Worm (Caenorhabditis elegans): ENCODE results near the gene sre-7.
"Not testable (repeated sequence)": the region's sequence is repeated elsewhere in the genome, so short reads cannot be mapped to it uniquely, and the experiment has no call there.

Gene sre-7

ce11 chrV:14243904-14244303, at the start of gene sre-7:
Gene sre-7 (plus strand): TSS chrV:14244204.
- TF ChIP-seq unc-62 (GFP tag; optimal IDR thresholded peaks at IDR 0.05) = no peak

- no peak for TF ChIP-seq unc-62 (GFP tag; optimal IDR thresholded peaks at IDR 0.05)
Measured at ce11 chrV:14194514-14194913, 49.5 kb upstream of the sre-7 start.

ce11 chrV:14197651-14198050, 46.4 kb upstream of the sre-7 start:
- TF ChIP-seq unc-62 (GFP tag; optimal IDR thresholded peaks at IDR 0.05) = no peak

ce11 chrV:14200086-14200485, 43.9 kb upstream of the sre-7 start:
- TF ChIP-seq unc-62 (GFP tag; optimal IDR thresholded peaks at IDR 0.05) = no peak

- TF ChIP-seq unc-62 (GFP tag; optimal IDR thresholded peaks at IDR 0.05) = not testable (repeated sequence)
Measured at ce11 chrV:14205214-14205613, 38.8 kb upstream of the sre-7 start, which contains the start of gene T16A9.3. Gene T16A9.3 (plus strand): TSS chrV:14205514.

ce11 chrV:14210743-14211142, 33.3 kb upstream of the sre-7 start, which contains the start of gene str-230:
Gene str-230 (minus strand): TSS chrV:14210843.
- TF ChIP-seq unc-62 (GFP tag; optimal IDR thresholded peaks at IDR 0.05) = no peak

ce11 chrV:14212813-14213212, 31.2 kb upstream of the sre-7 start:
- no peak for TF ChIP-seq unc-62 (GFP tag; optimal IDR thresholded peaks at IDR 0.05)

- no peak for TF ChIP-seq unc-62 (GFP tag; optimal IDR thresholded peaks at IDR 0.05)
Measured at ce11 chrV:14215106-14215505, 28.9 kb upstream of the sre-7 start, which contains the start of gene T16A9.5. Gene T16A9.5 (minus strand): TSS chrV:14215206.

ce11 chrV:14223141-14223540, 20.9 kb upstream of the sre-7 start:
- no peak for TF ChIP-seq unc-62 (GFP tag; optimal IDR thresholded peaks at IDR 0.05)

- no peak for TF ChIP-seq unc-62 (GFP tag; optimal IDR thresholded peaks at IDR 0.05)
Measured at ce11 chrV:14226373-14226772, 17.6 kb upstream of the sre-7 start, which contains the start of gene nep-21. Gene nep-21 (minus strand): TSS chrV:14226473.

ce11 chrV:14230788-14231583, 13.0 kb upstream of the sre-7 start:
- no peak for TF ChIP-seq unc-62 (GFP tag; optimal IDR thresholded peaks at IDR 0.05)

ce11 chrV:14231656-14232055, 12.3 kb upstream of the sre-7 start:
- TF ChIP-seq unc-62 (GFP tag; optimal IDR thresholded peaks at IDR 0.05) = no peak

ce11 chrV:14235942-14236341, 8.1 kb upstream of the sre-7 start, which contains the start of gene ent-3:
Gene ent-3 (minus strand): TSS chrV:14236042.
- no peak for TF ChIP-seq unc-62 (GFP tag; optimal IDR thresholded peaks at IDR 0.05)

- no peak for TF ChIP-seq unc-62 (GFP tag; optimal IDR thresholded peaks at IDR 0.05)
Measured at ce11 chrV:14240694-14241201, 3.3 kb upstream of the sre-7 start, which contains the start of gene K02E11.10. Gene K02E11.10 (minus strand): TSS chrV:14241151.

ce11 chrV:14246761-14247160, 2.8 kb downstream of the sre-7 start, which contains the start of gene K02E11.3:
Gene K02E11.3 (minus strand): TSS chrV:14246861.
- no peak for TF ChIP-seq unc-62 (GFP tag; optimal IDR thresholded peaks at IDR 0.05)

- no peak for TF ChIP-seq unc-62 (GFP tag; optimal IDR thresholded peaks at IDR 0.05)
Measured at ce11 chrV:14248025-14248424, 4.0 kb downstream of the sre-7 start, which contains the start of gene K02E11.4. Gene K02E11.4 (minus strand): TSS chrV:14248125.

ce11 chrV:14248654-14249053, 4.7 kb downstream of the sre-7 start, which contains the start of gene K02E11.6:
Gene K02E11.6 (plus strand): TSS chrV:14248802.
- no peak for TF ChIP-seq unc-62 (GFP tag; optimal IDR thresholded peaks at IDR 0.05)

Measured in whole organism, dauer.